Worm (Caenorhabditis elegans) whole organism, young adult: Measurements from ENCODE around the gene his-73.

Experiments used
- B0035.1 ChIP-seq: sonication (generic microtip); optimal IDR thresholded peaks from 2 replicates; lab custom pipeline; 2016; ENCODE audit warnings: missing genetic modification characterization, mild to moderate bottlenecking, missing compliant biosample characterization, missing genotype, missing genetic modification reagents
- D2030.7 ChIP-seq: fragments of 200-800 bp; sonication (Bioruptor generic); IDR thresholded peaks from 2 replicates; pipeline ENCODE4 v1.3.6; 2022; ENCODE audit warnings: missing genetic modification reagents, missing genetic modification characterization, missing compliant biosample characterization
- F10E7.11 ChIP-seq: sonication (generic microtip); optimal IDR thresholded peaks from 2 replicates; lab custom pipeline; 2017; ENCODE audit warnings: mild to moderate bottlenecking, missing genetic modification characterization, moderate library complexity, missing compliant biosample characterization
- F23B12.7 ChIP-seq: sonication (generic microtip); optimal IDR thresholded peaks from 2 replicates; lab custom pipeline; 2017; ENCODE audit warnings: missing genetic modification characterization, mild to moderate bottlenecking, missing compliant biosample characterization, antibody characterized with exemption, moderate library complexity; ENCODE audit not compliant: insufficient read depth
- F33H1.4 ChIP-seq: fragments of 200-800 bp; sonication (Bioruptor generic); IDR thresholded peaks from 2 replicates; pipeline ENCODE4 v1.3.6; 2022; ENCODE audit warnings: missing genetic modification reagents, missing genetic modification characterization, missing compliant biosample characterization
- F37B4.10 ChIP-seq: fragments of 200-800 bp; sonication (Bioruptor generic); IDR thresholded peaks from 2 replicates; pipeline ENCODE4 v1.3.6; 2022; ENCODE audit warnings: missing genetic modification characterization, missing compliant biosample characterization
- F49E8.2 ChIP-seq: sonication (generic microtip); optimal IDR thresholded peaks from 3 replicates; lab custom pipeline; 2017; ENCODE audit warnings: missing genetic modification characterization, mild to moderate bottlenecking, missing compliant biosample characterization, antibody characterized with exemption, moderate library complexity; ENCODE audit not compliant: insufficient read depth
- F57A8.1 ChIP-seq: fragments of 200-800 bp; sonication (Bioruptor generic); optimal IDR thresholded peaks from 2 replicates; lab custom pipeline; 2018; ENCODE audit warnings: mild to moderate bottlenecking, missing genetic modification characterization, moderate library complexity, missing compliant biosample characterization
- K11D2.4 ChIP-seq: fragments of 200-800 bp; sonication (Bioruptor generic); IDR thresholded peaks from 2 replicates; pipeline ENCODE4 v1.3.6; 2022; ENCODE audit warnings: missing genetic modification reagents, missing genetic modification characterization, missing compliant biosample characterization
- K12H6.12 ChIP-seq: fragments of 200-800 bp; sonication (Bioruptor generic); optimal IDR thresholded peaks from 2 replicates; lab custom pipeline; 2018; ENCODE audit warnings: mild to moderate bottlenecking, missing genetic modification characterization, missing compliant biosample characterization
- T26A5.8 ChIP-seq: sonication (generic microtip); optimal IDR thresholded peaks from 2 replicates; lab custom pipeline; 2016; ENCODE audit warnings: missing genetic modification characterization, missing compliant biosample characterization
- Y53F4B.3 ChIP-seq: fragments of 200-800 bp; sonication (Bioruptor generic); IDR thresholded peaks from 2 replicates; pipeline ENCODE4 v1.3.6; 2022; ENCODE audit warnings: missing genetic modification reagents, missing genetic modification characterization, missing compliant biosample characterization
- Y95B8A.8 ChIP-seq: fragments of 200-800 bp; sonication (Bioruptor generic); IDR thresholded peaks from 2 replicates; pipeline ENCODE4 v1.3.6; 2022; ENCODE audit warnings: missing genetic modification reagents, missing genetic modification characterization, missing compliant biosample characterization
- ZK185.1 ChIP-seq: sonication (generic microtip); optimal IDR thresholded peaks from 2 replicates; lab custom pipeline; 2016; ENCODE audit warnings: mild to moderate bottlenecking, missing genetic modification characterization, missing compliant biosample characterization; ENCODE audit not compliant: poor library complexity, severe bottlenecking
- akir-1 ChIP-seq: fragments of 200-800 bp; sonication (Bioruptor generic); optimal IDR thresholded peaks from 2 replicates; lab custom pipeline; 2018; ENCODE audit warnings: mild to moderate bottlenecking, missing genetic modification characterization, moderate library complexity, missing compliant biosample characterization
- aptf-3 ChIP-seq: fragments of 200-800 bp; sonication (Bioruptor generic); IDR thresholded peaks from 2 replicates; pipeline ENCODE4 v1.3.6; 2022; ENCODE audit warnings: missing genetic modification characterization, missing compliant biosample characterization
- athp-1 ChIP-seq: sonication (generic microtip); optimal IDR thresholded peaks from 2 replicates; lab custom pipeline; 2017; ENCODE audit warnings: mild to moderate bottlenecking, missing genetic modification characterization, missing compliant biosample characterization
- attf-3 ChIP-seq: fragments of 200-800 bp; sonication (Bioruptor generic); conservative IDR thresholded peaks from 2 replicates; pipeline ENCODE4 v1.3.6; 2022; ENCODE audit warnings: missing genetic modification reagents, missing genetic modification characterization, missing compliant biosample characterization
- cebp-1 ChIP-seq, 2 experiments: fragments of 200-800 bp in 1 of 2; sonication (Bioruptor generic) in 1 of 2; sonication (generic microtip) in 1 of 2; IDR thresholded peaks in 1 of 2; optimal IDR thresholded peaks in 1 of 2; 2 replicates each; pipeline versions ENCODE4 v1.3.6 to Lab custom; 2017 to 2022; ENCODE audit warnings: missing compliant biosample characterization in 2 of 2, missing genetic modification characterization in 2 of 2, mild to moderate bottlenecking in 1 of 2, missing genetic modification reagents in 1 of 2, moderate library complexity in 1 of 2
- ceh-100 ChIP-seq: fragments of 200-800 bp; sonication (Bioruptor generic); IDR thresholded peaks from 2 replicates; pipeline ENCODE4 v1.3.6; 2022; ENCODE audit warnings: missing genetic modification reagents, missing genetic modification characterization, missing compliant biosample characterization
- ceh-27 ChIP-seq: fragments of 200-800 bp; sonication (Bioruptor generic); optimal IDR thresholded peaks from 2 replicates; lab custom pipeline; 2018; ENCODE audit warnings: mild to moderate bottlenecking, missing genetic modification characterization, moderate library complexity, missing compliant biosample characterization
- ceh-40 ChIP-seq: fragments of 200-800 bp; sonication (Bioruptor generic); IDR thresholded peaks from 2 replicates; pipeline ENCODE4 v1.3.6; 2022; ENCODE audit warnings: missing genetic modification characterization, missing compliant biosample characterization
- ceh-79 ChIP-seq: sonication (generic microtip); optimal IDR thresholded peaks from 2 replicates; lab custom pipeline; 2017; ENCODE audit warnings: mild to moderate bottlenecking, missing genetic modification characterization, missing compliant biosample characterization
- dox-1 ChIP-seq: fragments of 200-800 bp; sonication (Bioruptor generic); IDR thresholded peaks from 2 replicates; pipeline ENCODE4 v1.3.6; 2022; ENCODE audit warnings: missing genetic modification reagents, missing genetic modification characterization, missing compliant biosample characterization
- efl-1 ChIP-seq: fragments of 150-350 bp; optimal IDR thresholded peaks from 2 replicates; lab custom pipeline; 2014; ENCODE audit warnings: missing biosample characterization, missing genetic modification reagents, missing genetic modification characterization
- egl-44 ChIP-seq: fragments of 200-800 bp; sonication (Bioruptor generic); IDR thresholded peaks from 2 replicates; pipeline ENCODE4 v1.3.6; 2022; ENCODE audit warnings: missing genetic modification reagents, missing genetic modification characterization, missing compliant biosample characterization
- egrh-3 ChIP-seq: fragments of 200-800 bp; sonication (Bioruptor generic); IDR thresholded peaks from 2 replicates; pipeline ENCODE4 v1.3.6; 2022; ENCODE audit warnings: missing genetic modification reagents, missing genetic modification characterization, missing compliant biosample characterization
- hlh-12 ChIP-seq: sonication (generic microtip); optimal IDR thresholded peaks from 2 replicates; lab custom pipeline; 2016; ENCODE audit warnings: missing genetic modification characterization, missing compliant biosample characterization
- let-526 ChIP-seq: fragments of 200-800 bp; sonication (Bioruptor generic); IDR thresholded peaks from 2 replicates; pipeline ENCODE4 v1.3.6; 2022; ENCODE audit warnings: missing genetic modification reagents, missing genetic modification characterization, missing compliant biosample characterization
- lin-40 ChIP-seq: sonication (generic microtip); optimal IDR thresholded peaks from 2 replicates; lab custom pipeline; 2016; ENCODE audit warnings: missing genetic modification characterization, mild to moderate bottlenecking, missing compliant biosample characterization, missing genotype, missing genetic modification reagents
- lin-54 ChIP-seq: fragments of 200-800 bp; sonication (Bioruptor generic); optimal IDR thresholded peaks from 2 replicates; lab custom pipeline; 2018; ENCODE audit warnings: mild to moderate bottlenecking, missing genetic modification characterization, missing compliant biosample characterization
- lsl-1 ChIP-seq: fragments of 200-800 bp; sonication (Bioruptor generic); optimal IDR thresholded peaks from 2 replicates; lab custom pipeline; 2018; ENCODE audit warnings: mild to moderate bottlenecking, missing genetic modification characterization, moderate library complexity, missing compliant biosample characterization
- lsy-27 ChIP-seq: sonication (generic microtip); optimal IDR thresholded peaks from 2 replicates; lab custom pipeline; 2017; ENCODE audit warnings: missing genetic modification characterization, mild to moderate bottlenecking, missing compliant biosample characterization, antibody characterized with exemption, missing genotype, borderline replicate concordance; ENCODE audit not compliant: insufficient read depth
- madf-3 ChIP-seq: fragments of 200-800 bp; sonication (Bioruptor generic); IDR thresholded peaks from 2 replicates; pipeline ENCODE4 v1.3.6; 2022; ENCODE audit warnings: missing genetic modification reagents, missing genetic modification characterization, missing compliant biosample characterization
- nfya-1 ChIP-seq: sonication (generic microtip); optimal IDR thresholded peaks from 2 replicates; lab custom pipeline; 2017; ENCODE audit warnings: antibody characterized with exemption, missing compliant biosample characterization, missing genetic modification characterization, borderline replicate concordance; ENCODE audit not compliant: insufficient read depth
- nfyb-1 ChIP-seq: fragments of 200-800 bp; sonication (Bioruptor generic); IDR thresholded peaks from 2 replicates; pipeline ENCODE4 v1.3.6; 2022; ENCODE audit warnings: missing genetic modification reagents, missing genetic modification characterization, missing compliant biosample characterization
- nhr-120 ChIP-seq: fragments of 200-800 bp; sonication (Bioruptor generic); IDR thresholded peaks from 2 replicates; pipeline ENCODE4 v1.3.6; 2022; ENCODE audit warnings: missing genetic modification characterization, missing compliant biosample characterization
- nhr-27 ChIP-seq: fragments of 200-800 bp; sonication (Bioruptor generic); optimal IDR thresholded peaks from 2 replicates; lab custom pipeline; 2018; ENCODE audit warnings: mild to moderate bottlenecking, missing genetic modification characterization, moderate library complexity, missing compliant biosample characterization
- nhr-80 ChIP-seq: sonication (generic microtip); optimal IDR thresholded peaks from 2 replicates; lab custom pipeline; 2016; ENCODE audit warnings: missing genetic modification characterization, missing compliant biosample characterization
- sea-2 ChIP-seq: fragments of 200-800 bp; sonication (Bioruptor generic); IDR thresholded peaks from 2 replicates; pipeline ENCODE4 v1.3.6; 2022; ENCODE audit warnings: missing genetic modification characterization, missing compliant biosample characterization
- snpc-1.3 ChIP-seq: sonication (generic microtip); optimal IDR thresholded peaks from 2 replicates; lab custom pipeline; 2017; ENCODE audit warnings: missing genetic modification characterization, mild to moderate bottlenecking, missing compliant biosample characterization, antibody characterized with exemption, moderate library complexity, missing genotype, missing genetic modification reagents; ENCODE audit not compliant: insufficient read depth
- tbp1 ChIP-seq: fragments of 200-800 bp; sonication (Bioruptor generic); optimal IDR thresholded peaks from 2 replicates; lab custom pipeline; 2018; ENCODE audit warnings: mild to moderate bottlenecking, missing genetic modification characterization, missing compliant biosample characterization
- tbx-9 ChIP-seq: sonication (generic microtip); optimal IDR thresholded peaks from 2 replicates; lab custom pipeline; 2016; ENCODE audit warnings: borderline replicate concordance, missing genetic modification characterization, inconsistent platforms, missing compliant biosample characterization
- unc-130 ChIP-seq: sonication (generic microtip); optimal IDR thresholded peaks from 2 replicates; lab custom pipeline; 2016; ENCODE audit warnings: missing genetic modification reagents, missing genetic modification characterization, missing compliant biosample characterization
- zim-3 ChIP-seq: sonication (generic microtip); optimal IDR thresholded peaks from 2 replicates; lab custom pipeline; 2017; ENCODE audit warnings: mild to moderate bottlenecking, missing genetic modification characterization, moderate library complexity, missing compliant biosample characterization
- ztf-26 ChIP-seq: sonication (generic microtip); optimal IDR thresholded peaks from 2 replicates; lab custom pipeline; 2017; ENCODE audit warnings: missing genetic modification characterization, missing compliant biosample characterization
- ztf-6 ChIP-seq: fragments of 200-800 bp; sonication (Bioruptor generic); IDR thresholded peaks from 2 replicates; pipeline ENCODE4 v1.3.6; 2022; ENCODE audit warnings: missing genetic modification reagents, missing genetic modification characterization, missing compliant biosample characterization

The his-73 gene

DNA sequence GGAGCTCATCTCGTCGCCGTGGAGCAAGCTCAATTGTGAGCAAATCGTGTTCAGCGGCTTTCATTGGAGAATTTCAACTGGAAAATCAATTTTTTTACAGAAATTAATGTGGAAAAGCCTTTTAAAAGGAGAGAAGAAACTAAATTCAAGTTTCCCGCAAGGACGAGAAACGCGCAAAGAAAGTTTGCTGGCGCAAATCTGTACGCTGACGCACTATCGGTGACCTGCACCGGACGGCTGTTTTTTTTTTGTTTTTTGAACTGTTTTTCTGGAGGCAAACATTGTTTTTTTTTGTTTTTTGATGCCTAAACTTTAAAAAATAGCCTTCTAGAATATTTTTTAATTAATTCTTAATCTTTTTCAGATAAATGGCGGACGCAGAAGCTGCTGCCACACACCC, 26.5 kb upstream of the his-73 start, which contains the start of the genes hpr-17 and F32A11.1:
Gene hpr-17, minus strand, starts transcription at position 77 of the 400 bp plus-strand sequence.
Gene F32A11.1, plus strand, starts transcription at position 359 of the 400 bp plus-strand sequence.
- TF ChIP-seq ceh-27 (GFP tag; lab: Kevin White, UChicago) (peak; percentile 18), F37B4.10 (GFP tag; lab: Robert Waterston, UW) (no peak), cebp-1 (GFP tag; IDR thresholded peaks at IDR 0.05; lab: Robert Waterston, UW) (no peak), cebp-1 (tag; optimal IDR thresholded peaks at IDR 0.05; lab: Kevin White, UChicago) (peak; percentile 71), lin-54 (peak; percentile 97), hlh-12 (tag; lab: Kevin White, UChicago) (no peak), egl-44 (GFP tag; lab: Robert Waterston, UW) (peak; percentile 46; the same call in 1 of the 2 replicates), ceh-79 (tag; lab: Kevin White, UChicago) (no peak), akir-1 (GFP tag; lab: Kevin White, UChicago) (no peak), egrh-3 (GFP tag; lab: Robert Waterston, UW) (no peak), B0035.1 (tag; lab: Kevin White, UChicago) (no peak), D2030.7 (GFP tag; lab: Robert Waterston, UW) (peak; percentile 49), lin-40 (tag; lab: Kevin White, UChicago) (peak; percentile 87), efl-1 (GFP tag; lab: Kevin White, UChicago) (peak; percentile 86), unc-130 (GFP tag; lab: Kevin White, UChicago) (no peak), dox-1 (GFP tag; lab: Robert Waterston, UW) (peak; percentile 72; the same call in 1 of the 2 replicates), lsy-27 (no peak), ztf-26 (tag; lab: Kevin White, UChicago) (no peak), let-526 (GFP tag; lab: Robert Waterston, UW) (0 out of 2 replicates have a peak, but pooled peaks have one; percentile 33), F23B12.7 (tag; lab: Kevin White, UChicago) (no peak), nhr-80 (peak; percentile 32), F57A8.1 (no peak), F10E7.11 (tag; lab: Kevin White, UChicago) (no peak), attf-3 (GFP tag; lab: Robert Waterston, UW) (peak; percentile 70), K11D2.4 (peak; percentile 80), madf-3 (GFP tag; lab: Robert Waterston, UW) (0 out of 2 replicates have a peak, but pooled peaks have one; percentile 48), ztf-6 (GFP tag; lab: Robert Waterston, UW) (no peak), tbx-9 (tag; lab: Kevin White, UChicago) (no peak), Y53F4B.3 (GFP tag; lab: Robert Waterston, UW) (no peak), K12H6.12 (peak; percentile 53), nhr-120 (no peak), Y95B8A.8 (GFP tag; lab: Robert Waterston, UW) (no peak), athp-1 (peak; percentile 7), ZK185.1 (tag; lab: Kevin White, UChicago) (peak; percentile 81), aptf-3 (GFP tag; lab: Robert Waterston, UW) (no peak), F49E8.2 (tag; lab: Kevin White, UChicago) (no peak), lsl-1 (GFP tag; lab: Kevin White, UChicago) (peak; percentile 64), tbp1 (GFP tag; lab: Kevin White, UChicago) (peak; percentile 52), T26A5.8 (tag; lab: Kevin White, UChicago) (no peak), F33H1.4 (peak; percentile 66), snpc-1.3 (peak; percentile 6), ceh-100 (GFP tag; lab: Robert Waterston, UW) (peak; percentile 67), sea-2 (no peak), nhr-27 (no peak), nfyb-1 (GFP tag; lab: Robert Waterston, UW) (peak; percentile 88), ceh-40 (GFP tag; lab: Robert Waterston, UW) (no peak), nfya-1 (tag; lab: Kevin White, UChicago) (no peak), zim-3 (no peak)
